Worm (Caenorhabditis elegans): Measurements from ENCODE around the gene hch-1.

Gene hch-1

DNA sequence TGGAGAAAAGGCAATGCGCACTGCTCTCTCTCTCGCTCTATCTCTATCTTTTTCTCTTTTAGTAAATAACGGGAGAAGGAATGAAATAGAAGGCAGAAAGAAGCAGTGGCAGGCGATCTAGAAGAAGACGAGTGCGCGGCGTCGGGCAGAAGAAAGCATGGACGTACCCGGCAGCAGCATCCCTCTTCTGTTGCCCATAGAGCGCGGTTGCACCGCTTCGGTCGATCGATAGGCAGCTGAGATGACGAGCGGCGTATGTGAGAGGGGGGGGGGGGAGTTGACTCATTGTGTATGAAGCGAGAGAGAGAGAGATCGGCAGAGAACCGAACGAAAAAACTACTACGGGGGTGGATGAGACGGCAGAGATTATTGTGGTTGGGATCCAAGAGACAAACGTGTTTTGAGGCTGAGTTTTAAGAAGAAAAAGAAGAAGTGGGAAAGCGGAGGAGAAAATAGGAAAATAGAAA is 8.4 kb upstream of the hch-1 start:
- no peak for TF ChIP-seq ztf-29 (GFP tag; IDR thresholded peaks at IDR 0.05)
- TF ChIP-seq tab-1 (GFP tag; IDR thresholded peaks at IDR 0.05): peak; percentile 72; the same call in 1 of the 2 replicates
- TF ChIP-seq cog-1 (tag; optimal IDR thresholded peaks at IDR 0.05): peak; percentile 53
- peak; percentile 95 for TF ChIP-seq T22C8.4 (GFP tag; IDR thresholded peaks at IDR 0.05)
- peak; percentile 85 for TF ChIP-seq flt-1 (GFP tag; IDR thresholded peaks at IDR 0.05)
- 0 out of 2 replicates have a peak, but pooled peaks have one; percentile 17 for TF ChIP-seq ztf-23 (GFP tag; IDR thresholded peaks at IDR 0.05)
- TF ChIP-seq klf-2 (GFP tag; conservative IDR thresholded peaks at IDR 0.05): no peak
- no peak for TF ChIP-seq ref-1 (GFP tag; conservative IDR thresholded peaks at IDR 0.05)
- no peak for TF ChIP-seq med-1 (GFP tag; optimal IDR thresholded peaks at IDR 0.05; ENCODE audit: insufficient read depth)

- TF ChIP-seq ref-1 (GFP tag; conservative IDR thresholded peaks at IDR 0.05): no peak
- TF ChIP-seq ztf-23 (GFP tag; IDR thresholded peaks at IDR 0.05): no peak
- TF ChIP-seq tab-1 (GFP tag; IDR thresholded peaks at IDR 0.05): no peak
- no peak for TF ChIP-seq cog-1 (tag; optimal IDR thresholded peaks at IDR 0.05)
- TF ChIP-seq T22C8.4 (GFP tag; IDR thresholded peaks at IDR 0.05): no peak
Measured at ce11 chrX:14706698-14707285, 7.0 kb upstream of the hch-1 start, which contains the start of gene tmem-184. tmem-184 (minus strand) TSS chrX:14706861.

DNA sequence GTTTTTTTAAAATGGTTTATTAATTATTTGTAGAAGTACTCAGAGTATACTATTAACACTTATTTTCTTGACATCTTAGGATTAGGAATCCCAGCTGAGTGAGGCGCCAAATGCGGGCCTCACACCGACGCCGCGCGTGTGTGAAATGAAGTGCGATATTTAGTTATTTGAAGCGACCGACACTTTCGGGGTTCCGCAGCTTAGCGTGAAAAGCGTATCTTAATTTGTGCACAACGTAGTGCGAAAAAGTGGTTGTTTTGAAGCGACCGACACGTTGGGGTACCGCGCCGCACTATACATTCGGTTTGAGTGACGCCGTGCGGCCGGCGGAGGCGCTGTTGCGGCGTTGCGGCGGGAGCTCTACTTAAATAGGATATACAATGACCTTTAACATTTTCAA is 5.2 kb upstream of the hch-1 start:
- TF ChIP-seq ref-1 (GFP tag; conservative IDR thresholded peaks at IDR 0.05) (no peak), med-1 (GFP tag; optimal IDR thresholded peaks at IDR 0.05; ENCODE audit: insufficient read depth) (no peak), ztf-29 (GFP tag; IDR thresholded peaks at IDR 0.05) (no peak), flt-1 (GFP tag; IDR thresholded peaks at IDR 0.05) (no peak), cog-1 (tag; optimal IDR thresholded peaks at IDR 0.05) (no peak), ztf-23 (GFP tag; IDR thresholded peaks at IDR 0.05) (no peak), T22C8.4 (GFP tag; IDR thresholded peaks at IDR 0.05) (no peak), klf-2 (GFP tag; conservative IDR thresholded peaks at IDR 0.05) (no peak)

ce11 chrX:14701490-14701889 is 1.7 kb upstream of the hch-1 start, which contains the start of gene F40E10.5:
F40E10.5 (plus strand) TSS chrX:14701790.
- no peak for TF ChIP-seq T22C8.4 (GFP tag; IDR thresholded peaks at IDR 0.05)
- TF ChIP-seq med-1 (GFP tag; optimal IDR thresholded peaks at IDR 0.05; ENCODE audit: insufficient read depth): no peak
- TF ChIP-seq cog-1 (tag; optimal IDR thresholded peaks at IDR 0.05): no peak
- TF ChIP-seq tab-1 (GFP tag; IDR thresholded peaks at IDR 0.05): no peak
- TF ChIP-seq klf-2 (GFP tag; conservative IDR thresholded peaks at IDR 0.05): no peak
- TF ChIP-seq flt-1 (GFP tag; IDR thresholded peaks at IDR 0.05): no peak
- TF ChIP-seq ztf-23 (GFP tag; IDR thresholded peaks at IDR 0.05): no peak
- TF ChIP-seq ztf-29 (GFP tag; IDR thresholded peaks at IDR 0.05): no peak
- TF ChIP-seq ref-1 (GFP tag; conservative IDR thresholded peaks at IDR 0.05): no peak

DNA sequence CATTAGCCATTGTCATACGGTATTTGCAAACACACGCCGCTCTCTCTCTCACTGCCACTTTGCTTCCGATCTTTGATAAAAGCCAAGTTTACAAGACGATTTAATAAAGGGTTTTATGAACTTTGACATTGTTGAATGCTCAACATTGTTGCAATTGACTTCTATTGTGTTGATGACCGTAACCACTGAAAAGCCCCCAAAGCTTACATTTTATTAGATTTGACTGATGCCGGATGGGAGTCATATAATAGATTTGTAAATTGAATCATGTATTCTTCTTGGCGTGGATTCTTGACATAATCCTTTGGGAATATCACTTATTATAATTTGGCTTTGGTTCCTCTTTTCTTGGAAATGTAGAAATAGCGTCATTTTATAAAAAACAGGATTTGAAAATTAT is 3.9 kb downstream of the hch-1 start:
- TF ChIP-seq ref-1 (GFP tag; conservative IDR thresholded peaks at IDR 0.05): no peak
- no peak for TF ChIP-seq flt-1 (GFP tag; IDR thresholded peaks at IDR 0.05)
- no peak for TF ChIP-seq T22C8.4 (GFP tag; IDR thresholded peaks at IDR 0.05)
- no peak for TF ChIP-seq tab-1 (GFP tag; IDR thresholded peaks at IDR 0.05)
- no peak for TF ChIP-seq klf-2 (GFP tag; conservative IDR thresholded peaks at IDR 0.05)
- TF ChIP-seq med-1 (GFP tag; optimal IDR thresholded peaks at IDR 0.05; ENCODE audit: insufficient read depth): no peak
- TF ChIP-seq ztf-23 (GFP tag; IDR thresholded peaks at IDR 0.05): no peak
- no peak for TF ChIP-seq cog-1 (tag; optimal IDR thresholded peaks at IDR 0.05)
- no peak for TF ChIP-seq ztf-29 (GFP tag; IDR thresholded peaks at IDR 0.05)

- no peak for TF ChIP-seq flt-1 (GFP tag; IDR thresholded peaks at IDR 0.05)
- TF ChIP-seq klf-2 (GFP tag; conservative IDR thresholded peaks at IDR 0.05): no peak
- no peak for TF ChIP-seq med-1 (GFP tag; optimal IDR thresholded peaks at IDR 0.05; ENCODE audit: insufficient read depth)
- no peak for TF ChIP-seq ztf-29 (GFP tag; IDR thresholded peaks at IDR 0.05)
- TF ChIP-seq cog-1 (tag; optimal IDR thresholded peaks at IDR 0.05): no peak
- TF ChIP-seq ref-1 (GFP tag; conservative IDR thresholded peaks at IDR 0.05): no peak
- no peak for TF ChIP-seq tab-1 (GFP tag; IDR thresholded peaks at IDR 0.05)
- no peak for TF ChIP-seq ztf-23 (GFP tag; IDR thresholded peaks at IDR 0.05)
- no peak for TF ChIP-seq T22C8.4 (GFP tag; IDR thresholded peaks at IDR 0.05)
Measured at ce11 chrX:14694633-14695177, 5.1 kb downstream of the hch-1 start.

DNA sequence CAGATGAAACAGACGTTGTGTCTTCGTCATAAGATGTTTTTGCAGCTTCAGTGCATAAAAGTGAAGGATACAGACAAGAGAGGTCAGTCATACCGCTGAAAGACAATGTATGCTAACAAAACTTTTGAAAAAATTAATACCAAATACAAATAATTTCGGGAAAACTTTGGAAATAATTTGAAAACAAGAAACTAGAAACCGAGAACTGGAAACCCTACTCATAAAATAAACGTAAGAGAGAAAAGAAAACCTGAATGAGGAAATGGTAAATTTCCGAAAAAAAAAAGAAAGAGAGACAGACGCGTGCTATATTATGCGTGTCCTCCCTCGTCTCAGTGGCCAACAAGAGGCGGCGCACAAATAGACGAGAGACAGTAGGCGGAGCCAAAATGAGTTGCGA is 6.9 kb downstream of the hch-1 start, which contains the start of gene sox-3:
Gene sox-3, minus strand, starts transcription at position 101 of the 400 bp plus-strand sequence.
- TF ChIP-seq med-1 (GFP tag; optimal IDR thresholded peaks at IDR 0.05; ENCODE audit: insufficient read depth) (no peak), T22C8.4 (GFP tag; IDR thresholded peaks at IDR 0.05) (no peak), ztf-23 (GFP tag; IDR thresholded peaks at IDR 0.05) (no peak), ztf-29 (GFP tag; IDR thresholded peaks at IDR 0.05) (no peak), klf-2 (GFP tag; conservative IDR thresholded peaks at IDR 0.05) (no peak), cog-1 (tag; optimal IDR thresholded peaks at IDR 0.05) (no peak), tab-1 (GFP tag; IDR thresholded peaks at IDR 0.05) (no peak), flt-1 (GFP tag; IDR thresholded peaks at IDR 0.05) (no peak)

- TF ChIP-seq ref-1 (GFP tag; conservative IDR thresholded peaks at IDR 0.05): no peak
- no peak for TF ChIP-seq klf-2 (GFP tag; conservative IDR thresholded peaks at IDR 0.05)
- no peak for TF ChIP-seq med-1 (GFP tag; optimal IDR thresholded peaks at IDR 0.05; ENCODE audit: insufficient read depth)
- TF ChIP-seq cog-1 (tag; optimal IDR thresholded peaks at IDR 0.05): no peak
- no peak for TF ChIP-seq flt-1 (GFP tag; IDR thresholded peaks at IDR 0.05)
- no peak for TF ChIP-seq T22C8.4 (GFP tag; IDR thresholded peaks at IDR 0.05)
- no peak for TF ChIP-seq ztf-23 (GFP tag; IDR thresholded peaks at IDR 0.05)
- no peak for TF ChIP-seq tab-1 (GFP tag; IDR thresholded peaks at IDR 0.05)
- TF ChIP-seq ztf-29 (GFP tag; IDR thresholded peaks at IDR 0.05): no peak
Measured at ce11 chrX:14684406-14684927, 15.3 kb downstream of the hch-1 start, which contains the start of gene csq-1. csq-1 (plus strand) TSS chrX:14684877.

DNA sequence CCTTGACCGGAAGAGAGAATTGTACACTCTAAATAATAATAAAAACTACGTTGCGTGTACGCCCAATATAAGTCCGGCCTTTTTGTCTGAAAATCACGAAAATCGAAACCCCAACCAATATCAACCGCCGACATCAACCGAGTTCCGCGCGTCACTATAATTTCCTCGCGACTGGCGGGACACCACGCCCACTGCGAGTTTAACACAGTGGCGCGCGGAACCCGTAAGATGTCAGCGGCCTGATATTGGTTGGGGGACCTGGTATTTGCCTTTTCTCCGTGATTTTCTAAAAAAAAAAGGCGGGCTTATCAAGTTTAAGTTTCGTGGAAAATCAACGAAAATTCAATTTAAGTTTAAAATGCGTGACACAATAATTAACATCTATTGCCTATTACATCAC is 19.3 kb downstream of the hch-1 start:
- TF ChIP-seq flt-1 (GFP tag; IDR thresholded peaks at IDR 0.05) (no peak), T22C8.4 (GFP tag; IDR thresholded peaks at IDR 0.05) (no peak), med-1 (GFP tag; optimal IDR thresholded peaks at IDR 0.05; ENCODE audit: insufficient read depth) (no peak), cog-1 (tag; optimal IDR thresholded peaks at IDR 0.05) (no peak), ref-1 (GFP tag; conservative IDR thresholded peaks at IDR 0.05) (no peak)
